Fruit fly (Drosophila melanogaster) whole organism: ENCODE results near the gene eIF4E1.

ENCODE experiments used
- CG8478 ChIP-seq: fragments of >200 bp; optimal IDR thresholded peaks from 2 replicates; lab custom pipeline; 2018; ENCODE audit warnings: inconsistent platforms
- Dll ChIP-seq: fragments of >200 bp; optimal IDR thresholded peaks from 2 replicates; lab custom pipeline; 2017

DNA sequence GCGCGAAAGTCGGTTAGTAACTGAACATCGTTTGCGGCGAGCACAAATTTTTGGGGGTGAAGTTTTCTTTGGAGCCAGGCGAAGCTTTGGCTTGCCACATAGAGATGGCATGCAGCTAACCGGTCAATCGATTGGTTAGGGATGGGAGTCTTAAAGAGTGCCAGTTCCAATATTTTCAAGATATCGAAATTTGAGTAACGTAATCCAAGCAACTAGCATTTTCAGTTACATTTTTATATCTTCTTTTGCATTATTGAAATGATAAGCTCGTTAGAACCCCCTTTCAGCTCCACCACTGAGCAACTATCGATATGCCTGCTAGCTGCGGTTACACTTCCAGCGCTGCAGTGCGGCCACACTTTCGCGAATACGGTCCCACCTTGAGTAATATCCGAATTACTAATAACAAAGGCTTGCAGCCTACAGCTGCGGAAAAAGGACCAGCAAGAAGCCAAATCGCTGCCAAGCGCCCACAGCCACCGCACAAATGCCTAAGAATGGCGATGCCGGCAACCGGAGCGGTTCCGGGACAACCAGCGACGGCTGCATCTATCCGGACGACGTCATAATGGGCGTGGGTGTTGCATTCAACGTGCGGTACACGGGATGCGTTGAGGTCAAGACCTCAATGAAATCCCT, 24.5 kb upstream of the eIF4E1 start, which contains the start of the genes Atat and Shc:
- no peak for TF ChIP-seq Dll (lab: Kevin White, UChicago)
- no peak for TF ChIP-seq CG8478 (lab: Kevin White, UChicago)
